Worm (Caenorhabditis elegans) whole organism, midembryonic: ENCODE data around the gene F44B9.2.

Experiments
- T22C8.4 ChIP-seq: fragments of 200-800 bp; sonication (Bioruptor generic); IDR thresholded peaks from 2 replicates; pipeline ENCODE4 v1.3.6; 2022; ENCODE audit warnings: missing genetic modification characterization, missing compliant biosample characterization
- klf-2 ChIP-seq: fragments of 200-800 bp; sonication (Bioruptor generic); conservative IDR thresholded peaks from 2 replicates; pipeline ENCODE4 v1.3.6; 2022; ENCODE audit warnings: missing genetic modification reagents, missing genetic modification characterization, missing compliant biosample characterization
- med-1 ChIP-seq: sonication (generic microtip); optimal IDR thresholded peaks from 2 replicates; lab custom pipeline; 2017; ENCODE audit warnings: missing genetic modification characterization, mild to moderate bottlenecking, missing compliant biosample characterization, antibody characterized with exemption, missing genetic modification reagents; ENCODE audit not compliant: insufficient read depth
- ref-1 ChIP-seq: fragments of 200-800 bp; sonication (Bioruptor generic); conservative IDR thresholded peaks from 2 replicates; pipeline ENCODE4 v1.3.6; 2022; ENCODE audit warnings: missing genetic modification reagents, missing genetic modification characterization, missing compliant biosample characterization
- tab-1 ChIP-seq: fragments of 200-800 bp; sonication (Bioruptor generic); IDR thresholded peaks from 2 replicates; pipeline ENCODE4 v1.3.6; 2022; ENCODE audit warnings: missing genetic modification characterization, missing compliant biosample characterization
- ztf-23 ChIP-seq: fragments of 200-800 bp; sonication (Bioruptor generic); IDR thresholded peaks from 2 replicates; pipeline ENCODE4 v1.3.6; 2022; ENCODE audit warnings: missing genetic modification reagents, missing genetic modification characterization, missing compliant biosample characterization
- ztf-29 ChIP-seq: fragments of 200-800 bp; sonication (Bioruptor generic); IDR thresholded peaks from 2 replicates; pipeline ENCODE4 v1.3.6; 2022; ENCODE audit warnings: missing genetic modification reagents, missing genetic modification characterization, missing compliant biosample characterization

ce11 chrIII:7979659-7980058, 42.6 kb upstream of the F44B9.2 start, which contains the start of gene clp-1:
- TF ChIP-seq ref-1, result no peak
- no peak for TF ChIP-seq med-1
- TF ChIP-seq ztf-29 (GFP tag; lab: Robert Waterston, UW), result no peak
- no peak for TF ChIP-seq tab-1 (GFP tag; lab: Robert Waterston, UW)
- TF ChIP-seq ztf-23 (GFP tag; lab: Robert Waterston, UW), result no peak
- TF ChIP-seq klf-2 (GFP tag; lab: Robert Waterston, UW), result no peak
- TF ChIP-seq T22C8.4 (GFP tag; lab: Robert Waterston, UW), result no peak
